Fruit fly (Drosophila melanogaster) whole organism, embryonic: ENCODE data around the gene Mlc-c.

ENCODE experiments used
- ATbp ChIP-seq: fragments of 200-800 bp; sonication (Bioruptor generic); optimal IDR thresholded peaks from 2 replicates; lab custom pipeline; 2017; ENCODE audit warnings: missing biosample characterization, mild to moderate bottlenecking, missing genetic modification characterization, missing genetic modification reagents
- Atf6 ChIP-seq: fragments of 200-800 bp; sonication (Bioruptor generic); IDR thresholded peaks from 2 replicates; pipeline ENCODE4 v1.3.6; 2022; ENCODE audit warnings: missing biosample characterization, missing genetic modification characterization
- CG1024 ChIP-seq: fragments of 200-800 bp; sonication (Bioruptor generic); IDR thresholded peaks from 2 replicates; pipeline ENCODE4 v1.3.6; 2022; ENCODE audit warnings: missing biosample characterization, missing genetic modification characterization
- CG10321 ChIP-seq: fragments of 200-800 bp; sonication (Bioruptor generic); IDR thresholded peaks from 2 replicates; pipeline ENCODE4 v1.3.6; 2022; ENCODE audit warnings: missing biosample characterization, missing genetic modification characterization
- CG10462 ChIP-seq: fragments of 200-800 bp; sonication (Bioruptor generic); optimal IDR thresholded peaks from 2 replicates; lab custom pipeline; 2016; ENCODE audit warnings: missing biosample characterization, missing genetic modification characterization
- CG11247 ChIP-seq: fragments of 200-800 bp; sonication (Bioruptor generic); IDR thresholded peaks from 2 replicates; pipeline ENCODE4 v1.3.6; 2022; ENCODE audit warnings: missing biosample characterization, missing genetic modification characterization
- CG11398 ChIP-seq: fragments of 200-800 bp; sonication (Bioruptor generic); optimal IDR thresholded peaks from 2 replicates; lab custom pipeline; 2016; ENCODE audit warnings: missing biosample characterization, missing genetic modification characterization
- CG13296 ChIP-seq: fragments of 200-800 bp; sonication (Bioruptor generic); optimal IDR thresholded peaks from 3 replicates; lab custom pipeline; 2018; ENCODE audit warnings: missing biosample characterization, mild to moderate bottlenecking, missing genetic modification characterization
- CG14014 ChIP-seq: fragments of 200-800 bp; sonication (Bioruptor generic); IDR thresholded peaks from 2 replicates; pipeline ENCODE4 v1.3.6; 2022; ENCODE audit warnings: missing biosample characterization, missing genetic modification characterization
- CG14441 ChIP-seq: fragments of 200-800 bp; sonication (Bioruptor generic); IDR thresholded peaks from 2 replicates; pipeline ENCODE4 v1.3.6; 2022; ENCODE audit warnings: missing biosample characterization, missing genetic modification characterization
- CG17568 ChIP-seq: fragments of 200-800 bp; sonication (Bioruptor generic); optimal IDR thresholded peaks from 2 replicates; lab custom pipeline; 2018; ENCODE audit warnings: missing biosample characterization, mild to moderate bottlenecking, missing genetic modification characterization, moderate library complexity
- CG3065 ChIP-seq: fragments of 200-800 bp; sonication (Bioruptor generic); optimal IDR thresholded peaks from 2 replicates; lab custom pipeline; 2016; ENCODE audit warnings: missing biosample characterization, missing genetic modification characterization
- CG32772 ChIP-seq: fragments of 200-800 bp; sonication (Bioruptor generic); IDR thresholded peaks from 2 replicates; pipeline ENCODE4 v1.3.6; 2022; ENCODE audit warnings: missing biosample characterization, missing genetic modification characterization
- CG34224 ChIP-seq: fragments of 200-800 bp; sonication (Bioruptor generic); IDR thresholded peaks from 3 replicates; pipeline ENCODE4 v1.3.6; 2022; ENCODE audit warnings: missing biosample characterization, missing genetic modification characterization; ENCODE audit not compliant: partially characterized antibody
- CG43689 ChIP-seq: fragments of 200-800 bp; sonication (Bioruptor generic); IDR thresholded peaks from 2 replicates; pipeline ENCODE4 v1.3.6; 2022; ENCODE audit warnings: missing biosample characterization, missing genetic modification characterization
- CG7372 ChIP-seq: fragments of 200-800 bp; sonication (Bioruptor generic); IDR thresholded peaks from 2 replicates; pipeline ENCODE4 v1.3.6; 2022; ENCODE audit warnings: missing biosample characterization, missing genetic modification characterization
- CG8089 ChIP-seq: fragments of 200-800 bp; sonication (Bioruptor generic); optimal IDR thresholded peaks from 3 replicates; lab custom pipeline; 2016; ENCODE audit warnings: missing biosample characterization, missing genetic modification characterization
- CG8478 ChIP-seq: fragments of >200 bp; optimal IDR thresholded peaks from 2 replicates; lab custom pipeline; 2018
- CG9215 ChIP-seq: fragments of 200-800 bp; sonication (Bioruptor generic); IDR thresholded peaks from 2 replicates; pipeline ENCODE4 v1.3.6; 2022; ENCODE audit warnings: missing biosample characterization, missing genetic modification characterization
- CG9876 ChIP-seq: fragments of 200-800 bp; sonication (Bioruptor generic); optimal IDR thresholded peaks from 2 replicates; lab custom pipeline; 2016; ENCODE audit warnings: missing biosample characterization, missing genetic modification characterization
- CrebB ChIP-seq: fragments of 200-800 bp; sonication (Bioruptor generic); optimal IDR thresholded peaks from 3 replicates; lab custom pipeline; 2018; ENCODE audit warnings: missing biosample characterization, mild to moderate bottlenecking, missing genetic modification characterization
- Fer2 ChIP-seq: fragments of 200-800 bp; sonication (Bioruptor generic); optimal IDR thresholded peaks from 2 replicates; lab custom pipeline; 2018; ENCODE audit warnings: missing biosample characterization, mild to moderate bottlenecking, missing genetic modification characterization, moderate library complexity
- H2.0 ChIP-seq: fragments of 200-800 bp; sonication (Bioruptor generic); IDR thresholded peaks from 2 replicates; pipeline ENCODE4 v1.3.6; 2022; ENCODE audit warnings: missing biosample characterization, missing genetic modification characterization
- Hey ChIP-seq: fragments of 200-800 bp; sonication (Bioruptor generic); optimal IDR thresholded peaks from 3 replicates; lab custom pipeline; 2018; ENCODE audit warnings: missing biosample characterization, mild to moderate bottlenecking, missing genetic modification characterization
- Lim3 ChIP-seq: fragments of 200-800 bp; sonication (Bioruptor generic); IDR thresholded peaks from 2 replicates; pipeline ENCODE4 v1.3.6; 2022; ENCODE audit warnings: missing biosample characterization, missing genetic modification characterization
- PHDP ChIP-seq: fragments of 200-800 bp; sonication (Bioruptor generic); optimal IDR thresholded peaks from 3 replicates; lab custom pipeline; 2018; ENCODE audit warnings: missing biosample characterization, mild to moderate bottlenecking, missing genetic modification characterization, moderate library complexity
- Side ChIP-seq: fragments of 200-800 bp; sonication (Bioruptor generic); optimal IDR thresholded peaks from 2 replicates; lab custom pipeline; 2016; ENCODE audit warnings: missing biosample characterization, missing genetic modification characterization
- Sox102F ChIP-seq: fragments of 200-800 bp; sonication (Bioruptor generic); optimal IDR thresholded peaks from 2 replicates; lab custom pipeline; 2018; ENCODE audit warnings: missing biosample characterization, mild to moderate bottlenecking, missing genetic modification characterization, moderate library complexity
- Trl ChIP-seq, 3 experiments: fragments of >200 bp in 2 of 3; fragments of 200-800 bp in 1 of 3; sonication (Bioruptor generic) in 1 of 3; optimal IDR thresholded peaks; 2 replicates in 1 of 3; 3 replicates in 2 of 3; lab custom pipeline; 2016 to 2017; ENCODE audit warnings: missing biosample characterization in 1 of 3, missing genetic modification characterization in 1 of 3
- Vsx1 ChIP-seq: fragments of 200-800 bp; sonication (Bioruptor generic); optimal IDR thresholded peaks from 2 replicates; lab custom pipeline; 2017; ENCODE audit warnings: missing biosample characterization, mild to moderate bottlenecking, missing genetic modification characterization, missing genetic modification reagents
- YL-1 ChIP-seq: fragments of 200-800 bp; sonication (Bioruptor generic); optimal IDR thresholded peaks from 3 replicates; lab custom pipeline; 2017; ENCODE audit warnings: missing biosample characterization, mild to moderate bottlenecking, missing genetic modification characterization
- ara ChIP-seq: fragments of 200-800 bp; sonication (Bioruptor generic); IDR thresholded peaks from 2 replicates; pipeline ENCODE4 v1.3.6; 2022; ENCODE audit warnings: missing biosample characterization, missing genetic modification characterization
- bab2 ChIP-seq: fragments of 200-800 bp; sonication (Bioruptor generic); optimal IDR thresholded peaks from 2 replicates; lab custom pipeline; 2016; ENCODE audit warnings: missing biosample characterization, missing genetic modification characterization
- bcd ChIP-seq: fragments of 200-800 bp; sonication (Bioruptor generic); optimal IDR thresholded peaks from 2 replicates; lab custom pipeline; 2017; ENCODE audit warnings: missing biosample characterization, mild to moderate bottlenecking, missing genetic modification characterization
- bsh ChIP-seq, 2 experiments: fragments of 200-800 bp; sonication (Bioruptor generic); optimal IDR thresholded peaks; 2 replicates each; lab custom pipeline; 2017 to 2018; ENCODE audit warnings: mild to moderate bottlenecking in 2 of 2, missing biosample characterization in 2 of 2, missing genetic modification characterization in 2 of 2, moderate library complexity in 1 of 2
- cato ChIP-seq: fragments of 200-800 bp; sonication (Bioruptor generic); optimal IDR thresholded peaks from 2 replicates; lab custom pipeline; 2016; ENCODE audit warnings: missing biosample characterization, missing genetic modification characterization, borderline replicate concordance
- fd64A ChIP-seq: fragments of 200-800 bp; sonication (Bioruptor generic); optimal IDR thresholded peaks from 3 replicates; lab custom pipeline; 2018; ENCODE audit warnings: missing biosample characterization, mild to moderate bottlenecking, missing genetic modification characterization
- fru ChIP-seq: fragments of >200 bp; optimal IDR thresholded peaks from 2 replicates; lab custom pipeline; 2017
- ftz-f1 ChIP-seq: fragments of 200-800 bp; sonication (Bioruptor generic); optimal IDR thresholded peaks from 2 replicates; lab custom pipeline; 2016; ENCODE audit warnings: missing biosample characterization, missing genetic modification characterization
- gem ChIP-seq: fragments of 200-800 bp; sonication (Bioruptor generic); optimal IDR thresholded peaks from 2 replicates; lab custom pipeline; 2019; ENCODE audit warnings: missing biosample characterization, mild to moderate bottlenecking, missing genetic modification characterization, moderate library complexity
- gro ChIP-seq: fragments of 200-800 bp; sonication (Bioruptor generic); optimal IDR thresholded peaks from 2 replicates; lab custom pipeline; 2016; ENCODE audit warnings: missing biosample characterization, missing genetic modification characterization
- her ChIP-seq: fragments of 200-800 bp; sonication (Bioruptor generic); optimal IDR thresholded peaks from 2 replicates; lab custom pipeline; 2016; ENCODE audit warnings: missing biosample characterization, missing genetic modification characterization
- kni ChIP-seq: fragments of 200-800 bp; sonication (Bioruptor generic); optimal IDR thresholded peaks from 3 replicates; lab custom pipeline; 2017; ENCODE audit warnings: mild to moderate bottlenecking, missing biosample characterization, missing genetic modification reagents, missing genetic modification characterization
- knrl ChIP-seq: fragments of 200-800 bp; sonication (Bioruptor generic); IDR thresholded peaks from 3 replicates; pipeline ENCODE4 v1.3.6; 2022; ENCODE audit warnings: missing biosample characterization, missing genetic modification characterization; ENCODE audit not compliant: partially characterized antibody
- lola ChIP-seq, 3 experiments: fragments of >200 bp in 2 of 3; fragments of 200-800 bp in 1 of 3; sonication (Bioruptor generic) in 1 of 3; optimal IDR thresholded peaks; 2 replicates each; lab custom pipeline; 2017 to 2019; ENCODE audit warnings: missing biosample characterization in 3 of 3, missing genetic modification characterization in 3 of 3, mild to moderate bottlenecking in 1 of 3, moderate library complexity in 1 of 3
- lov ChIP-seq, 2 experiments: fragments of 200-800 bp in 1 of 2; fragments of >200 bp in 1 of 2; sonication (Bioruptor generic) in 1 of 2; IDR thresholded peaks in 1 of 2; optimal IDR thresholded peaks in 1 of 2; 2 replicates in 1 of 2; 3 replicates in 1 of 2; pipeline versions ENCODE4 v1.3.6 to Lab custom; 2017 to 2022; ENCODE audit warnings: missing biosample characterization in 1 of 2, missing genetic modification characterization in 1 of 2
- luna ChIP-seq: fragments of 200-800 bp; sonication (Bioruptor generic); optimal IDR thresholded peaks from 2 replicates; lab custom pipeline; 2016; ENCODE audit warnings: missing biosample characterization, missing genetic modification characterization
- p53 ChIP-seq: fragments of 200-800 bp; sonication (Bioruptor generic); optimal IDR thresholded peaks from 2 replicates; lab custom pipeline; 2016; ENCODE audit warnings: missing biosample characterization, missing genetic modification characterization
- slou ChIP-seq: fragments of 200-800 bp; sonication (Bioruptor generic); optimal IDR thresholded peaks from 3 replicates; lab custom pipeline; 2016; ENCODE audit warnings: missing biosample characterization, missing genetic modification characterization
- sqz ChIP-seq: fragments of 200-800 bp; sonication (Bioruptor generic); optimal IDR thresholded peaks from 3 replicates; lab custom pipeline; 2018; ENCODE audit warnings: missing biosample characterization, mild to moderate bottlenecking, missing genetic modification characterization
- zen ChIP-seq: fragments of 200-800 bp; sonication (Bioruptor generic); optimal IDR thresholded peaks from 3 replicates; lab custom pipeline; 2018; ENCODE audit warnings: missing biosample characterization, mild to moderate bottlenecking, missing genetic modification characterization, moderate library complexity

The Mlc-c gene

dm6 chrX:5665902-5666301 is 43.6 kb upstream of the Mlc-c start, which contains the start of the genes Sirt4 and CG4119 (continued):
- TF ChIP-seq Fer2 (tag; lab: Kevin White, UChicago) = no peak
- TF ChIP-seq Side = peak; percentile 16
- no peak for TF ChIP-seq Sox102F (GFP tag; lab: Kevin White, UChicago)
- peak; percentile 30 for TF ChIP-seq CG8478
- no peak for TF ChIP-seq fru (lab: Kevin White, UChicago)
- TF ChIP-seq CG43689 (GFP tag; lab: Robert Waterston, UW) = no peak
- TF ChIP-seq ftz-f1 (GFP tag; lab: Kevin White, UChicago) = no peak
- no peak for TF ChIP-seq CG14014 (GFP tag; lab: Robert Waterston, UW)
- TF ChIP-seq CG9215 = no peak
- no peak for TF ChIP-seq bsh (GFP tag; optimal IDR thresholded peaks at IDR 0.05; lab: Kevin White, UChicago)
- TF ChIP-seq CG10321 = no peak
- no peak for TF ChIP-seq bcd (GFP tag; lab: Kevin White, UChicago)
- TF ChIP-seq ara = 0 out of 2 replicates have a peak, but pooled peaks have one; percentile 5
- no peak for TF ChIP-seq CG11398
- TF ChIP-seq CG7372 = no peak; the same call in 1 of the 2 replicates
- TF ChIP-seq PHDP (tag; lab: Kevin White, UChicago) = peak; percentile 10
- no peak for TF ChIP-seq bab2 (GFP tag; lab: Kevin White, UChicago)
- TF ChIP-seq CG34224 (GFP tag; lab: Robert Waterston, UW) = peak; percentile 94
- TF ChIP-seq CG17568 (GFP tag; lab: Kevin White, UChicago) = no peak
- TF ChIP-seq fd64A (GFP tag; lab: Kevin White, UChicago) = no peak
- TF ChIP-seq luna (GFP tag; lab: Kevin White, UChicago) = no peak
- no peak for TF ChIP-seq gem (tag; lab: Kevin White, UChicago)
- no peak for TF ChIP-seq cato (GFP tag; lab: Kevin White, UChicago)
- TF ChIP-seq CG9876 (GFP tag; lab: Kevin White, UChicago) = no peak
- peak; percentile 36; the same call in 1 of the 2 replicates for TF ChIP-seq CG11247
- TF ChIP-seq CG13296 (GFP tag; lab: Kevin White, UChicago) = no peak
- no peak for TF ChIP-seq slou (GFP tag; lab: Kevin White, UChicago)
- TF ChIP-seq CG10462 = no peak
- no peak for TF ChIP-seq kni (GFP tag; lab: Kevin White, UChicago)
- no peak for TF ChIP-seq ATbp (GFP tag; lab: Kevin White, UChicago)
- TF ChIP-seq sqz (GFP tag; lab: Kevin White, UChicago) = no peak
- TF ChIP-seq Trl (optimal IDR thresholded peaks at IDR 0.05; lab: Kevin White, UChicago) = no peak
- no peak for TF ChIP-seq Trl (GFP tag; optimal IDR thresholded peaks at IDR 0.05; lab: Kevin White, UChicago)
- no peak for TF ChIP-seq CrebB (tag; lab: Kevin White, UChicago)
- TF ChIP-seq Hey (tag; lab: Kevin White, UChicago) = no peak
- TF ChIP-seq Vsx1 = no peak
- TF ChIP-seq YL-1 (GFP tag; lab: Kevin White, UChicago) = peak; percentile 81
- TF ChIP-seq zen = no peak
- TF ChIP-seq lola (GFP tag; optimal IDR thresholded peaks at IDR 0.05; lab: Kevin White, UChicago) = no peak
- no peak for TF ChIP-seq CG8089 (GFP tag; lab: Kevin White, UChicago)
- peak; percentile 5; the same call in 1 of the 2 replicates for TF ChIP-seq H2.0 (GFP tag; lab: Robert Waterston, UW)
- TF ChIP-seq p53 (GFP tag; lab: Kevin White, UChicago) = no peak
- TF ChIP-seq Atf6 (GFP tag; lab: Robert Waterston, UW) = no peak
- peak; percentile 95 for TF ChIP-seq knrl (GFP tag; lab: Robert Waterston, UW)
- TF ChIP-seq CG32772 (GFP tag; lab: Robert Waterston, UW) = no peak
- peak; percentile 40 for TF ChIP-seq gro (GFP tag; lab: Kevin White, UChicago)
- TF ChIP-seq lov (optimal IDR thresholded peaks at IDR 0.05; lab: Kevin White, UChicago) = no peak
- TF ChIP-seq lov (GFP tag; IDR thresholded peaks at IDR 0.05; lab: Robert Waterston, UW) = no peak
- TF ChIP-seq her (GFP tag; lab: Kevin White, UChicago) = peak; percentile 41
- no peak for TF ChIP-seq Lim3 (GFP tag; lab: Robert Waterston, UW)
- TF ChIP-seq CG14441 (GFP tag; lab: Robert Waterston, UW) = no peak
- no peak for TF ChIP-seq CG1024
- no peak for TF ChIP-seq CG3065
